Worm (Caenorhabditis elegans): Measurements from ENCODE around the gene sup-35.

- TF ChIP-seq F13C5.2 (tag; optimal IDR thresholded peaks at IDR 0.05) (no peak), sea-1 (GFP tag; conservative IDR thresholded peaks at IDR 0.05) (no peak), ama-1 (optimal IDR thresholded peaks at IDR 0.05) (no peak)
These were observed 27.3 kb downstream of the sup-35 start for ce11 chrIII:11091651-11092278.
